Fruit fly (Drosophila melanogaster): ENCODE data around the gene Pect.

DNA sequence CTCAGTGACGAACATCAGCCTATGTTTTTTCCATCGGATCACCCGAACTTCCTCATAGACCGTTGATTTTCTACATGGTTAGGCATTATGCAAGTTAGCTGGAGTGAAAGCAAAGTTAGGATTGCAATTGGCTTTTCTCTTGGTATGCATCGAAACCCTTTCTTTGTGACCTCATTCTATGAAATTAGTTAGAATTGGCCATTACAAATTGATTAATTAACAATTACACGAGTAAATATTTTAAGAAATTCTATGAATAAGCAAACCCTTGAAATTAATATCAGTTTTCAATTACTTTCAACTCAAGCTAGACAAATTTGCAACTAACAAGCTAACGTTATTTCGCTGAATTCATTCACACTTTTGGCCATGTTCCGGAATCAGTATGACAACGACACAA lies 28.2 kb downstream of the Pect start, which contains the start of gene Prosalpha6T:
- TF ChIP-seq usp (GFP tag; optimal IDR thresholded peaks at IDR 0.05) (no peak), psq (optimal IDR thresholded peaks at IDR 0.05) (no peak), CG8478 (optimal IDR thresholded peaks at IDR 0.05) (no peak), EcR (GFP tag; optimal IDR thresholded peaks at IDR 0.05) (no peak), pan (optimal IDR thresholded peaks at IDR 0.05) (no peak)

Measured in whole organism.